Worm (Caenorhabditis elegans): ENCODE measurements around the gene cdkl-1.

DNA sequence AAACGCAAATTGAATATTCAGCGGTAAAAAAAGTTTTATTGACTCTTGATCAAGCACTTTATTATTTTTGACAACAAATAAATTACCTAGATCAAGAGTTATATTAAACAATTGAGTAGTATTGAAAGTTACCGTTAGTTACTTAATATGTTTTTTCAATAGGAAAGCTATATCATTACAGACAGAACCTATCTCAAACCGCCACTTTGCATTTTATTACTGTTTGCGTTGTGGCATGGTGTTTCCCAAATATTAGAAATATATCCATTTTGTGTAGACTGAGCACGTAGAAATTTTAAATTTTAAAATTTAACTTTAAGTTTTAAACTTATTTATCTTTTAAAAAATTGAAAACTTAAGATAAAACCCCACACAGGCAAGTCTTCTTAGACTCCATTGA lies 5.7 kb downstream of the cdkl-1 start:
- TF ChIP-seq ets-4 (tag; optimal IDR thresholded peaks at IDR 0.05), result no peak
- no peak for TF ChIP-seq pqm-1 (tag; optimal IDR thresholded peaks at IDR 0.05)
- TF ChIP-seq lim-6 (tag; optimal IDR thresholded peaks at IDR 0.05), result no peak
- TF ChIP-seq ceh-30 (tag; optimal IDR thresholded peaks at IDR 0.05), result no peak
- no peak for TF ChIP-seq hlh-30 (tag; optimal IDR thresholded peaks at IDR 0.05; ENCODE audit: insufficient read depth)
- TF ChIP-seq tbx-2 (tag; optimal IDR thresholded peaks at IDR 0.05), result no peak
- no peak for TF ChIP-seq ceh-34 (tag; optimal IDR thresholded peaks at IDR 0.05)
